Fruit fly (Drosophila melanogaster) whole organism, embryonic: ENCODE measurements around the gene CG5808.

ENCODE experiments used
- Bgb ChIP-seq: fragments of 200-800 bp; sonication (Bioruptor generic); IDR thresholded peaks from 2 replicates; pipeline ENCODE4 v1.3.6; 2022; ENCODE audit warnings: missing biosample characterization, missing genetic modification characterization; ENCODE audit not compliant: partially characterized antibody
- CG10565 ChIP-seq: fragments of 200-800 bp; sonication (Bioruptor generic); optimal IDR thresholded peaks from 3 replicates; lab custom pipeline; 2016; ENCODE audit warnings: missing biosample characterization, mild to moderate bottlenecking, missing genetic modification characterization
- CG12744 ChIP-seq: fragments of 200-800 bp; sonication (Bioruptor generic); optimal IDR thresholded peaks from 2 replicates; lab custom pipeline; 2016; ENCODE audit warnings: missing biosample characterization, missing genetic modification characterization
- CG13287 ChIP-seq: fragments of 200-800 bp; sonication (Bioruptor generic); IDR thresholded peaks from 2 replicates; pipeline ENCODE4 v1.3.6; 2022; ENCODE audit warnings: missing biosample characterization, missing genetic modification characterization; ENCODE audit not compliant: partially characterized antibody
- CG14014 ChIP-seq: fragments of 200-800 bp; sonication (Bioruptor generic); IDR thresholded peaks from 2 replicates; pipeline ENCODE4 v1.3.6; 2022; ENCODE audit warnings: missing biosample characterization, missing genetic modification characterization
- CG14050 ChIP-seq: fragments of 200-800 bp; sonication (Bioruptor generic); IDR thresholded peaks from 3 replicates; pipeline ENCODE4 v1.3.6; 2022; ENCODE audit warnings: missing biosample characterization, missing genetic modification characterization
- CG14710 ChIP-seq: fragments of 200-800 bp; sonication (Bioruptor generic); optimal IDR thresholded peaks from 3 replicates; lab custom pipeline; 2019; ENCODE audit warnings: missing biosample characterization, mild to moderate bottlenecking, missing genetic modification characterization, moderate library complexity
- CG14860 ChIP-seq: fragments of 200-800 bp; sonication (Bioruptor generic); IDR thresholded peaks from 3 replicates; pipeline ENCODE4 v1.3.6; 2022; ENCODE audit warnings: missing biosample characterization, missing genetic modification characterization; ENCODE audit not compliant: partially characterized antibody
- CG17829 ChIP-seq: fragments of 200-800 bp; optimal IDR thresholded peaks from 2 replicates; lab custom pipeline; 2019; ENCODE audit warnings: missing biosample characterization, mild to moderate bottlenecking, missing genetic modification characterization, moderate library complexity
- CG4617 ChIP-seq: fragments of 200-800 bp; sonication (Bioruptor generic); optimal IDR thresholded peaks from 3 replicates; lab custom pipeline; 2016; ENCODE audit warnings: missing biosample characterization, missing genetic modification characterization, borderline replicate concordance
- CG6272 ChIP-seq: fragments of 200-800 bp; sonication (Bioruptor generic); IDR thresholded peaks from 2 replicates; pipeline ENCODE4 v1.3.6; 2022; ENCODE audit warnings: missing biosample characterization, missing genetic modification characterization
- CG8478 ChIP-seq: fragments of >200 bp; optimal IDR thresholded peaks from 2 replicates; lab custom pipeline; 2018
- CG8765 ChIP-seq: fragments of 200-800 bp; sonication (Bioruptor generic); IDR thresholded peaks from 2 replicates; pipeline ENCODE4 v1.3.6; 2022; ENCODE audit warnings: missing biosample characterization, missing genetic modification characterization
- CG9797 ChIP-seq: fragments of 200-800 bp; sonication (Bioruptor generic); optimal IDR thresholded peaks from 3 replicates; lab custom pipeline; 2018; ENCODE audit warnings: missing biosample characterization, mild to moderate bottlenecking, missing genetic modification characterization
- Dad ChIP-seq: fragments of 200-800 bp; sonication (Bioruptor generic); optimal IDR thresholded peaks from 3 replicates; lab custom pipeline; 2016; ENCODE audit warnings: missing biosample characterization, missing genetic modification characterization
- Dip3 ChIP-seq: fragments of 200-800 bp; sonication (Bioruptor generic); optimal IDR thresholded peaks from 3 replicates; lab custom pipeline; 2016; ENCODE audit warnings: missing biosample characterization, missing genetic modification characterization
- Dll ChIP-seq: fragments of 200-800 bp; sonication (Bioruptor generic); IDR thresholded peaks from 4 replicates; pipeline ENCODE4 v1.3.6; 2022; ENCODE audit warnings: missing biosample characterization, missing genetic modification characterization; ENCODE audit not compliant: partially characterized antibody
- Dp ChIP-seq: fragments of 200-800 bp; sonication (Bioruptor generic); optimal IDR thresholded peaks from 2 replicates; lab custom pipeline; 2018; ENCODE audit warnings: missing biosample characterization, mild to moderate bottlenecking, missing genetic modification characterization, moderate library complexity
- E2f2 ChIP-seq: fragments of 200-800 bp; sonication (Bioruptor generic); IDR thresholded peaks from 2 replicates; pipeline ENCODE4 v1.3.6; 2022; ENCODE audit warnings: missing biosample characterization, missing genetic modification characterization
- GATAe ChIP-seq: fragments of 200-800 bp; sonication (Bioruptor generic); conservative IDR thresholded peaks from 2 replicates; pipeline ENCODE4 v1.3.6; 2022; ENCODE audit warnings: missing biosample characterization, missing genetic modification characterization
- Gsc ChIP-seq: fragments of 200-800 bp; sonication (Bioruptor generic); IDR thresholded peaks from 2 replicates; pipeline ENCODE4 v1.3.6; 2022; ENCODE audit warnings: missing biosample characterization, missing genetic modification characterization
- Hand ChIP-seq: fragments of 200-800 bp; sonication (Bioruptor generic); optimal IDR thresholded peaks from 2 replicates; lab custom pipeline; 2017; ENCODE audit warnings: mild to moderate bottlenecking, missing biosample characterization, missing genetic modification reagents, missing genetic modification characterization
- Hr3 ChIP-seq: fragments of 200-800 bp; sonication (Bioruptor generic); optimal IDR thresholded peaks from 3 replicates; lab custom pipeline; 2016; ENCODE audit warnings: missing biosample characterization, missing genetic modification characterization
- MBD-R2 ChIP-seq: fragments of 200-800 bp; sonication (Bioruptor generic); IDR thresholded peaks from 2 replicates; pipeline ENCODE4 v1.3.6; 2022; ENCODE audit warnings: missing biosample characterization, missing genetic modification characterization
- NC2α ChIP-seq: fragments of 200-800 bp; sonication (Bioruptor generic); optimal IDR thresholded peaks from 2 replicates; lab custom pipeline; 2016; ENCODE audit warnings: missing biosample characterization, missing genetic modification characterization
- Sry-β ChIP-seq: fragments of 200-800 bp; sonication (Bioruptor generic); optimal IDR thresholded peaks from 2 replicates; lab custom pipeline; 2018; ENCODE audit warnings: missing biosample characterization, mild to moderate bottlenecking, missing genetic modification characterization, moderate library complexity
- Stat92E ChIP-seq, 3 experiments: fragments of >200 bp in 2 of 3; fragments of 200-800 bp in 1 of 3; sonication (Bioruptor generic) in 1 of 3; optimal IDR thresholded peaks; 2 replicates each; lab custom pipeline; 2017 to 2019; ENCODE audit warnings: missing biosample characterization in 3 of 3, missing genetic modification characterization in 3 of 3, mild to moderate bottlenecking in 1 of 3, moderate library complexity in 1 of 3
- YL-1 ChIP-seq: fragments of 200-800 bp; sonication (Bioruptor generic); optimal IDR thresholded peaks from 3 replicates; lab custom pipeline; 2017; ENCODE audit warnings: missing biosample characterization, mild to moderate bottlenecking, missing genetic modification characterization
- ab ChIP-seq: fragments of 200-800 bp; sonication (Bioruptor generic); optimal IDR thresholded peaks from 2 replicates; lab custom pipeline; 2016; ENCODE audit warnings: missing biosample characterization, missing genetic modification characterization
- ase ChIP-seq: fragments of 200-800 bp; sonication (Bioruptor generic); IDR thresholded peaks from 3 replicates; pipeline ENCODE4 v1.3.6; 2022; ENCODE audit warnings: missing biosample characterization, missing genetic modification characterization
- bbx ChIP-seq: fragments of 200-800 bp; sonication (Bioruptor generic); IDR thresholded peaks from 2 replicates; pipeline ENCODE4 v1.3.6; 2022; ENCODE audit warnings: missing biosample characterization, missing genetic modification characterization; ENCODE audit not compliant: partially characterized antibody
- da ChIP-seq: fragments of 200-800 bp; sonication (Bioruptor generic); optimal IDR thresholded peaks from 2 replicates; lab custom pipeline; 2016; ENCODE audit warnings: missing biosample characterization, missing genetic modification characterization
- disco-r ChIP-seq: fragments of 200-800 bp; sonication (Bioruptor generic); optimal IDR thresholded peaks from 2 replicates; lab custom pipeline; 2016; ENCODE audit warnings: missing biosample characterization, missing genetic modification characterization
- fd102C ChIP-seq: fragments of 200-800 bp; sonication (Bioruptor generic); optimal IDR thresholded peaks from 2 replicates; lab custom pipeline; 2018; ENCODE audit warnings: missing biosample characterization, mild to moderate bottlenecking, missing genetic modification characterization, moderate library complexity
- gfzf ChIP-seq: fragments of 200-800 bp; sonication (Bioruptor generic); optimal IDR thresholded peaks from 2 replicates; lab custom pipeline; 2016; ENCODE audit warnings: missing biosample characterization, mild to moderate bottlenecking, missing genetic modification characterization, moderate library complexity
- grn ChIP-seq: fragments of 200-800 bp; sonication (Bioruptor generic); optimal IDR thresholded peaks from 3 replicates; lab custom pipeline; 2017; ENCODE audit warnings: missing biosample characterization, missing genetic modification characterization
- gro ChIP-seq: fragments of 200-800 bp; sonication (Bioruptor generic); optimal IDR thresholded peaks from 2 replicates; lab custom pipeline; 2016; ENCODE audit warnings: missing biosample characterization, missing genetic modification characterization
- gsb-n ChIP-seq: fragments of 200-800 bp; sonication (Bioruptor generic); optimal IDR thresholded peaks from 3 replicates; lab custom pipeline; 2018; ENCODE audit warnings: missing biosample characterization, mild to moderate bottlenecking, missing genetic modification characterization
- inv ChIP-seq: fragments of 200-800 bp; sonication (Bioruptor generic); IDR thresholded peaks from 2 replicates; pipeline ENCODE4 v1.3.6; 2022; ENCODE audit warnings: missing biosample characterization, missing genetic modification characterization; ENCODE audit not compliant: partially characterized antibody
- onecut ChIP-seq: fragments of 200-800 bp; sonication (Bioruptor generic); IDR thresholded peaks from 2 replicates; pipeline ENCODE4 v1.3.6; 2022; ENCODE audit warnings: missing biosample characterization, missing genetic modification characterization
- pzg ChIP-seq: fragments of 200-800 bp; sonication (Bioruptor generic); optimal IDR thresholded peaks from 3 replicates; lab custom pipeline; 2018; ENCODE audit warnings: missing biosample characterization, mild to moderate bottlenecking, missing genetic modification characterization, moderate library complexity
- sc ChIP-seq, 3 experiments: fragments of >200 bp in 2 of 3; fragments of 200-800 bp in 1 of 3; sonication (Bioruptor generic) in 1 of 3; optimal IDR thresholded peaks; 2 replicates in 2 of 3; 3 replicates in 1 of 3; lab custom pipeline; 2017; ENCODE audit warnings: mild to moderate bottlenecking in 1 of 3, missing biosample characterization in 1 of 3, missing genetic modification characterization in 1 of 3, missing genetic modification reagents in 1 of 3
- sima ChIP-seq: fragments of 200-800 bp; sonication (Bioruptor generic); optimal IDR thresholded peaks from 2 replicates; lab custom pipeline; 2016; ENCODE audit warnings: missing biosample characterization, missing genetic modification characterization
- stc ChIP-seq: fragments of 200-800 bp; sonication (Bioruptor generic); IDR thresholded peaks from 2 replicates; pipeline ENCODE4 v1.3.6; 2022; ENCODE audit warnings: missing biosample characterization, missing genetic modification characterization
- trem ChIP-seq: fragments of 200-800 bp; optimal IDR thresholded peaks from 3 replicates; lab custom pipeline; 2019; ENCODE audit warnings: missing biosample characterization, mild to moderate bottlenecking, missing genetic modification characterization, moderate library complexity
- tup ChIP-seq: fragments of 200-800 bp; sonication (Bioruptor generic); optimal IDR thresholded peaks from 2 replicates; lab custom pipeline; 2016; ENCODE audit warnings: missing biosample characterization, mild to moderate bottlenecking, missing genetic modification characterization, moderate library complexity
- twi ChIP-seq: fragments of 200-800 bp; optimal IDR thresholded peaks from 2 replicates; lab custom pipeline; 2019; ENCODE audit warnings: missing biosample characterization, mild to moderate bottlenecking, missing genetic modification characterization, moderate library complexity
- unc-4 ChIP-seq: fragments of 200-800 bp; sonication (Bioruptor generic); IDR thresholded peaks from 2 replicates; pipeline ENCODE4 v1.3.6; 2022; ENCODE audit warnings: missing biosample characterization, missing genetic modification characterization; ENCODE audit not compliant: partially characterized antibody
- vnd ChIP-seq: fragments of 200-800 bp; sonication (Bioruptor generic); IDR thresholded peaks from 3 replicates; pipeline ENCODE4 v1.3.6; 2022; ENCODE audit warnings: missing biosample characterization, missing genetic modification characterization; ENCODE audit not compliant: partially characterized antibody

CG5808 gene

DNA sequence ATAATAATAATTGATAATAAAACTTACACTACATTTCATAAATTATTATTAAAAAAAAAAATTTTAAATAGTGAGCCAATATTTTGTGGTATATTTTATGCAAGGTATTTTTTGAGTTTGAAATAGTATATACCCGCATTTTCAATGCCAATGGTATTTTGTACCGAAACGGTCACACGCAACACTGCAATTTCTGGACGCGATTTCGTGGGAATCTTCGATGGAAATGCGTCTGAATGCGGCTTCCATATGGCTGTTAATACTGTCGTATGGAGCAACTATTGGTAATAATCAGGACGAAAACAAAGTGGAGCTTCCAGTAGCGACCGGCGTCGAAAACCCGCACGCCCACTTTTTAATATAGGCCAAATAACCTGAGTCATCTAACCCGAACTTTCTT, 34.6 kb upstream of the CG5808 start, which contains the start of gene Nct (continued):
- TF ChIP-seq bbx (GFP tag; lab: Robert Waterston, UW) (0 out of 2 replicates have a peak, but pooled peaks have one; percentile 11), E2f2 (peak; percentile 72), grn (GFP tag; lab: Kevin White, UChicago) (no peak), CG4617 (peak; percentile 51), trem (tag; lab: Kevin White, UChicago) (peak; percentile 18), gfzf (peak; percentile 75), YL-1 (GFP tag; lab: Kevin White, UChicago) (peak; percentile 43), CG14860 (no peak), MBD-R2 (GFP tag; lab: Robert Waterston, UW) (peak; percentile 71; the same call in 1 of the 2 replicates), vnd (GFP tag; lab: Robert Waterston, UW) (no peak), pzg (GFP tag; lab: Kevin White, UChicago) (peak; percentile 53), fd102C (GFP tag; lab: Kevin White, UChicago) (no peak), Dp (GFP tag; lab: Kevin White, UChicago) (peak; percentile 60), Stat92E (GFP tag; optimal IDR thresholded peaks at IDR 0.05; lab: Kevin White, UChicago) (peak in 1 of 3 experiments; percentile 22), CG9797 (GFP tag; lab: Kevin White, UChicago) (peak; percentile 72), ase (GFP tag; lab: Robert Waterston, UW) (no peak), CG14710 (tag; lab: Kevin White, UChicago) (peak; percentile 38), CG10565 (GFP tag; lab: Kevin White, UChicago) (no peak), stc (GFP tag; lab: Robert Waterston, UW) (no peak), Dll (GFP tag; lab: Robert Waterston, UW) (0 out of 4 replicates have a peak, but pooled peaks have one; percentile 15), CG13287 (GFP tag; lab: Robert Waterston, UW) (peak; percentile 35; the same call in 1 of the 2 replicates)

dm6 chr3R:24850420-24850819, 33.6 kb upstream of the CG5808 start, which contains the start of gene CG7006:
CG7006 (plus strand) TSS chr3R:24850627.
- peak; percentile 89 for TF ChIP-seq Bgb
- TF ChIP-seq inv (GFP tag; lab: Robert Waterston, UW), result peak; percentile 69
- TF ChIP-seq Dip3 (GFP tag; lab: Kevin White, UChicago), result peak; percentile 75
- peak; percentile 62 for TF ChIP-seq CG17829 (tag; lab: Kevin White, UChicago)
- no peak for TF ChIP-seq CG8765 (GFP tag; lab: Robert Waterston, UW)
- TF ChIP-seq ab, result peak; percentile 16
- TF ChIP-seq twi (tag; lab: Kevin White, UChicago), result no peak
- peak; percentile 68 for TF ChIP-seq CG12744
- no peak for TF ChIP-seq sc (optimal IDR thresholded peaks at IDR 0.05; lab: Kevin White, UChicago)
- TF ChIP-seq sc (GFP tag; optimal IDR thresholded peaks at IDR 0.05; lab: Kevin White, UChicago), result no peak
- TF ChIP-seq disco-r (GFP tag; lab: Kevin White, UChicago), result peak; percentile 34
- peak; percentile 62 for TF ChIP-seq Hr3
- TF ChIP-seq gsb-n (tag; lab: Kevin White, UChicago), result no peak
- peak; percentile 73 for TF ChIP-seq unc-4 (GFP tag; lab: Robert Waterston, UW)
- TF ChIP-seq CG14050 (GFP tag; lab: Robert Waterston, UW), result peak; percentile 41; the same call in 2 of the 3 replicates
- no peak for TF ChIP-seq sima
- no peak for TF ChIP-seq NC2α (GFP tag; lab: Kevin White, UChicago)
- TF ChIP-seq CG14014, result peak; percentile 67
- TF ChIP-seq onecut, result no peak; the same call in 1 of the 2 replicates
- TF ChIP-seq CG6272 (GFP tag; lab: Robert Waterston, UW), result peak; percentile 29; the same call in 1 of the 2 replicates
- no peak for TF ChIP-seq Sry-β (GFP tag; lab: Kevin White, UChicago)
- TF ChIP-seq GATAe (GFP tag; lab: Robert Waterston, UW), result no peak; the same call in 1 of the 2 replicates
- TF ChIP-seq CG8478 (lab: Kevin White, UChicago), result no peak
- TF ChIP-seq grn (GFP tag; lab: Kevin White, UChicago), result no peak
- peak; percentile 49 for TF ChIP-seq tup (GFP tag; lab: Kevin White, UChicago)
- no peak for TF ChIP-seq Hand
- TF ChIP-seq Dad (GFP tag; lab: Kevin White, UChicago), result peak; percentile 87
- TF ChIP-seq da, result peak; percentile 32
- TF ChIP-seq gro (GFP tag; lab: Kevin White, UChicago), result peak; percentile 87
- TF ChIP-seq Gsc (GFP tag; lab: Robert Waterston, UW), result no peak
